Worm (Caenorhabditis elegans): Measurements from ENCODE around the gene F14D7.2.

ce11 chrV:14293667-14294194, at the start of gene F14D7.2:
- TF ChIP-seq ahr-1 (tag; optimal IDR thresholded peaks at IDR 0.05): no peak
- TF ChIP-seq ceh-45 (GFP tag; IDR thresholded peaks at IDR 0.05): no peak
- TF ChIP-seq nhr-11 (tag; optimal IDR thresholded peaks at IDR 0.05): no peak
- no peak for TF ChIP-seq hlh-30 (tag; optimal IDR thresholded peaks at IDR 0.05; ENCODE audit: insufficient read depth)
- TF ChIP-seq rnt-1 (tag; optimal IDR thresholded peaks at IDR 0.05): no peak
- TF ChIP-seq fkh-10 (GFP tag; optimal IDR thresholded peaks at IDR 0.05): no peak
- no peak for TF ChIP-seq C08G9.2 (tag; optimal IDR thresholded peaks at IDR 0.05)
- no peak for TF ChIP-seq pag-3 (tag; optimal IDR thresholded peaks at IDR 0.05; ENCODE audit: borderline replicate concordance)
- no peak for TF ChIP-seq dmd-4 (tag; optimal IDR thresholded peaks at IDR 0.05; ENCODE audit: borderline replicate concordance)
- TF ChIP-seq pax-1 (tag; optimal IDR thresholded peaks at IDR 0.05): no peak
- no peak for TF ChIP-seq dve-1 (tag; optimal IDR thresholded peaks at IDR 0.05)
- no peak for TF ChIP-seq unc-55 (GFP tag; optimal IDR thresholded peaks at IDR 0.05)
- no peak for TF ChIP-seq C38D4.7 (GFP tag; optimal IDR thresholded peaks at IDR 0.05)

All from whole organism, late embryonic.